Worm (Caenorhabditis elegans): Measurements from ENCODE around the gene bgnt-1.1.
A peak's percentile ranks its signal among the peaks of the same experiment; 100 is the strongest.

bgnt-1.1 gene

DNA sequence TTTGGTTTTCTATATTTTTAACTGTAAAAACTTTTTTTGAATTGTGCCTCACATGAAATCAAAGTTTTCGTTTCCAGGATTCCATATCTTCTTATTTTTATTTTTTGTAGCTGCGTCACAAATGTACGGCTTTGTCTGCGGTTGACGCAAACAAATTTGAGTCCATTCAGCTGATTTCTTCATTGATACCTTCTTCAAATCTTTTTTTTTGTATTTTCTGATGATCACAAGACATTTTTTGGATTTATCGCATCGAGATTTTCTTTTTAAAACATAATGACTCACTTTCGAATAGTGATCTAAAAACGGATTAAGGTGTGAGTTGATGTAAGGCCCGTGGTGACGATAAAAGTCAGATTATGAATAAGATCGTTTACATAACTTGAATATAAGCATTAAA, 46.1 kb downstream of the bgnt-1.1 start:
- TF ChIP-seq pha-4 (tag; optimal IDR thresholded peaks at IDR 0.05) (no peak), unc-62 (GFP tag; optimal IDR thresholded peaks at IDR 0.05) (no peak), egl-5 (tag; optimal IDR thresholded peaks at IDR 0.05) (no peak), snpc-4 (tag; optimal IDR thresholded peaks at IDR 0.05) (no peak), zag-1 (tag; optimal IDR thresholded peaks at IDR 0.05) (no peak), ama-1 (optimal IDR thresholded peaks at IDR 0.05) (no peak), nhr-237 (tag; optimal IDR thresholded peaks at IDR 0.05) (no peak), egl-27 (tag; optimal IDR thresholded peaks at IDR 0.05) (no peak), ztf-11 (tag; optimal IDR thresholded peaks at IDR 0.05) (no peak), fos-1 (tag; optimal IDR thresholded peaks at IDR 0.05) (no peak), nhr-77 (tag; optimal IDR thresholded peaks at IDR 0.05) (no peak), jun-1 (tag; optimal IDR thresholded peaks at IDR 0.05) (no peak), pqm-1 (tag; optimal IDR thresholded peaks at IDR 0.05) (no peak), R02D3.7 (tag; optimal IDR thresholded peaks at IDR 0.05) (no peak)

DNA sequence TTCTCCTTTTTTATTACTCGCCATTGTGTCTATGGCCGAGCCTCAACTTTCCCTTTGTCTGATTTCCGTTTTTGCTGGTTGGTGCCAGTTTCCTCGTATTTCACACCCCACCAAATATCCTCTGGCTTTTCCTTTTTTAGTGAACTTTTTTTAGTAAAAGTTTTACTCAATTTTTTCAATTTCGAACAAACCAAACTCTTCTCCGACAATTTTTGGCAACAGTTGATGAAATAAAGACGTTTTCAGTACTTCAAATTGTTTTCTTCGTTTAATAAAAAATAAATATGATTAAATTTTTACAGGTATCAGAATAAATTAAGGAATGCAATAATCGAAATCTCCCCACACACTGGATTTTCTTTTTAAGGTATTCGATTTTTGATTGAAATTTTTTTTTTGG, 48.5 kb downstream of the bgnt-1.1 start, which contains the start of gene cal-4:
TSS of gene cal-4 (plus strand) at position 301 of the 400 bp plus-strand sequence.
- no peak for TF ChIP-seq pha-4 (tag; optimal IDR thresholded peaks at IDR 0.05)
- TF ChIP-seq jun-1 (tag; optimal IDR thresholded peaks at IDR 0.05), result no peak
- TF ChIP-seq elt-1 (tag; optimal IDR thresholded peaks at IDR 0.05), result no peak
- no peak for TF ChIP-seq nhr-12 (tag; optimal IDR thresholded peaks at IDR 0.05)
- no peak for TF ChIP-seq pqm-1 (tag; optimal IDR thresholded peaks at IDR 0.05)
- no peak for TF ChIP-seq ama-1 (optimal IDR thresholded peaks at IDR 0.05)
- TF ChIP-seq lsy-12 (tag; optimal IDR thresholded peaks at IDR 0.05), result no peak
- no peak for TF ChIP-seq hmg-11 (tag; optimal IDR thresholded peaks at IDR 0.05)
- no peak for TF ChIP-seq aly-2 (tag; optimal IDR thresholded peaks at IDR 0.05)
- TF ChIP-seq nhr-237 (tag; optimal IDR thresholded peaks at IDR 0.05), result no peak
- no peak for TF ChIP-seq fkh-10 (GFP tag; optimal IDR thresholded peaks at IDR 0.05)
- no peak for TF ChIP-seq mdl-1 (tag; optimal IDR thresholded peaks at IDR 0.05)
- TF ChIP-seq nfya-1 (tag; optimal IDR thresholded peaks at IDR 0.05; ENCODE audit: insufficient read depth), result no peak
- TF ChIP-seq ceh-28 (tag; optimal IDR thresholded peaks at IDR 0.05), result no peak
- TF ChIP-seq fkh-2 (tag; optimal IDR thresholded peaks at IDR 0.05), result no peak
- no peak for TF ChIP-seq egl-27 (tag; optimal IDR thresholded peaks at IDR 0.05)
- TF ChIP-seq nhr-76 (tag; optimal IDR thresholded peaks at IDR 0.05), result no peak

DNA sequence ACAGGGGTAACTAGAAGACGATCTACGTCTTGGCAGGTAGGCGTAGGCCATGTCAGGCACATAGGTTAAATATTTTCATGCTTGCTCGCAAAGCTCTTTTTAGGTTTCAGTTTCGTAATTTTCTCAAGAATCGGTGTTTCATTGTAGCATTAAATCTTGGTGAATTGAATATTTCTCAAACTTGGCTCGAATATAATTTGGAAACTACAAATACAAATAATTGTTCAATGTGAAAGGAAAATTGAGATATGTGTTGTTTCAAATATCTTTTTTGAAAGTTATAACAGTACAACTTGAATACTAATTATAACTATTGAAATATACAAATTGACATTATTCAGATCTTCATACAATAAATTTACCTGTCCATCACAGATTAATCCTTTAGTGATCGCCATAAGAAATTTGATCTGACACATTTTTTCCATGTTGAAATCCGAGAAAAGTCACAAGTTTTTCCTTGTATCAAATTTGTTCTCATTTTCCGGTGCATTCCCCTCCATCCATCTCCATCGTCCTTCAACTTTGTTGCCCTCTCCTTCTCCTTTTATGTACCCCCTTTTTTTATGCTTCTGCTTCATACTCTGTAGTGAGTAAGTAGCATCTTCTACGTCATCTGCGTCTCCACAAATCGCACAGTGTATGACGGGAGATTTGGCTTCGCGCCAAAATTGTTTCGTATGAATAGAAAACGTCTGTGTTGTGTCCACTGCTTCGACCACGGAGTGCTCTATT, 51.7 kb downstream of the bgnt-1.1 start, which contains the start of gene C02F4.5:
TSS of gene C02F4.5 (minus strand) at position 51 of the 735 bp plus-strand sequence.
- peak; percentile 32 for TF ChIP-seq nfya-1 (tag; optimal IDR thresholded peaks at IDR 0.05; ENCODE audit: insufficient read depth)
- TF ChIP-seq fkh-10 (GFP tag; optimal IDR thresholded peaks at IDR 0.05), result peak; percentile 32
- no peak for TF ChIP-seq unc-39 (tag; optimal IDR thresholded peaks at IDR 0.05)
- no peak for TF ChIP-seq lin-15B (tag; optimal IDR thresholded peaks at IDR 0.05)
- TF ChIP-seq nhr-76 (tag; optimal IDR thresholded peaks at IDR 0.05), result no peak
- TF ChIP-seq skn-1 (tag; optimal IDR thresholded peaks at IDR 0.05), result no peak
